Fruit fly (Drosophila melanogaster) whole organism, prepupa: Measurements from ENCODE around the gene CG10874.
A peak's percentile ranks its signal among the peaks of the same experiment; 100 is the strongest.

ENCODE experiments used
- CG10669 ChIP-seq: fragments of 200-800 bp; sonication (Bioruptor generic); optimal IDR thresholded peaks from 3 replicates; lab custom pipeline; 2018; ENCODE audit warnings: missing biosample characterization, mild to moderate bottlenecking, missing genetic modification characterization, moderate library complexity
- CG11762 ChIP-seq: fragments of 200-800 bp; sonication (Bioruptor generic); optimal IDR thresholded peaks from 3 replicates; lab custom pipeline; 2016; ENCODE audit warnings: missing biosample characterization, missing genetic modification characterization; ENCODE audit not compliant: insufficient read depth
- CG15336 ChIP-seq: fragments of 200-800 bp; sonication (Bioruptor generic); IDR thresholded peaks from 2 replicates; pipeline ENCODE4 v1.3.6; 2022; ENCODE audit warnings: missing biosample characterization, missing genetic modification characterization
- CG1621 ChIP-seq: fragments of 200-800 bp; sonication (Bioruptor generic); optimal IDR thresholded peaks from 3 replicates; lab custom pipeline; 2018; ENCODE audit warnings: missing biosample characterization, mild to moderate bottlenecking, missing genetic modification characterization
- CG16779 ChIP-seq: fragments of 200-800 bp; sonication (Bioruptor generic); optimal IDR thresholded peaks from 3 replicates; lab custom pipeline; 2017; ENCODE audit warnings: missing biosample characterization, mild to moderate bottlenecking, missing genetic modification characterization
- CG31627 ChIP-seq: fragments of 200-800 bp; sonication (Bioruptor generic); optimal IDR thresholded peaks from 3 replicates; lab custom pipeline; 2016; ENCODE audit warnings: missing biosample characterization, missing genetic modification characterization
- CG32006 ChIP-seq: fragments of 200-800 bp; sonication (Bioruptor generic); optimal IDR thresholded peaks from 3 replicates; lab custom pipeline; 2017; ENCODE audit warnings: missing biosample characterization, mild to moderate bottlenecking, missing genetic modification characterization
- CG3919 ChIP-seq: fragments of 200-800 bp; sonication (Bioruptor generic); optimal IDR thresholded peaks from 3 replicates; lab custom pipeline; 2016; ENCODE audit warnings: missing biosample characterization, missing genetic modification characterization
- CG4318 ChIP-seq: fragments of 200-800 bp; sonication (Bioruptor generic); optimal IDR thresholded peaks from 3 replicates; lab custom pipeline; 2017; ENCODE audit warnings: missing biosample characterization, mild to moderate bottlenecking, missing genetic modification characterization
- CG6163 ChIP-seq: fragments of 200-800 bp; sonication (Bioruptor generic); IDR thresholded peaks from 3 replicates; pipeline ENCODE4 v1.3.6; 2022; ENCODE audit warnings: missing biosample characterization, missing genetic modification characterization
- CG6276 ChIP-seq: fragments of 200-800 bp; sonication (Bioruptor generic); optimal IDR thresholded peaks from 2 replicates; lab custom pipeline; 2017; ENCODE audit warnings: missing biosample characterization, mild to moderate bottlenecking, missing genetic modification characterization
- CG6792 ChIP-seq: fragments of 200-800 bp; sonication (Bioruptor generic); optimal IDR thresholded peaks from 3 replicates; lab custom pipeline; 2016; ENCODE audit warnings: missing biosample characterization, missing genetic modification characterization
- CG6808 ChIP-seq: fragments of 200-800 bp; sonication (Bioruptor generic); optimal IDR thresholded peaks from 3 replicates; lab custom pipeline; 2017; ENCODE audit warnings: missing biosample characterization, missing genetic modification characterization, mild to moderate bottlenecking, moderate library complexity, missing genetic modification reagents
- CG6854 ChIP-seq: fragments of 200-800 bp; sonication (Bioruptor generic); optimal IDR thresholded peaks from 2 replicates; lab custom pipeline; 2017; ENCODE audit warnings: missing biosample characterization, mild to moderate bottlenecking, missing genetic modification characterization
- CG7368 ChIP-seq: fragments of 200-800 bp; sonication (Bioruptor generic); optimal IDR thresholded peaks from 3 replicates; lab custom pipeline; 2016; ENCODE audit warnings: missing biosample characterization, missing genetic modification characterization
- CG8119 ChIP-seq: fragments of 200-800 bp; sonication (Bioruptor generic); IDR thresholded peaks from 3 replicates; pipeline ENCODE4 v1.3.6; 2022; ENCODE audit warnings: missing biosample characterization, missing genetic modification characterization
- CG8319 ChIP-seq: fragments of 200-800 bp; sonication (Bioruptor generic); optimal IDR thresholded peaks from 3 replicates; lab custom pipeline; 2016; ENCODE audit warnings: missing biosample characterization, missing genetic modification characterization
- CG8632 ChIP-seq: fragments of 200-800 bp; sonication (Bioruptor generic); optimal IDR thresholded peaks from 3 replicates; lab custom pipeline; 2016; ENCODE audit warnings: missing biosample characterization, missing genetic modification characterization
- CG9139 ChIP-seq: fragments of 200-800 bp; sonication (Bioruptor generic); optimal IDR thresholded peaks from 3 replicates; lab custom pipeline; 2017; ENCODE audit warnings: missing biosample characterization, mild to moderate bottlenecking, missing genetic modification characterization
- Eip75B ChIP-seq: fragments of 200-800 bp; sonication (Bioruptor generic); optimal IDR thresholded peaks from 3 replicates; lab custom pipeline; 2016; ENCODE audit warnings: missing biosample characterization, missing genetic modification characterization
- Eip78C ChIP-seq: fragments of 200-800 bp; sonication (Bioruptor generic); peaks from one replicate; lab custom pipeline; 2016; ENCODE audit warnings: missing biosample characterization, missing genetic modification characterization
- Ets21C ChIP-seq: fragments of 200-800 bp; sonication (Bioruptor generic); optimal IDR thresholded peaks from 3 replicates; lab custom pipeline; 2016; ENCODE audit warnings: missing biosample characterization, missing genetic modification characterization
- Ets96B ChIP-seq: fragments of 200-800 bp; optimal IDR thresholded peaks from 2 replicates; lab custom pipeline; 2019; ENCODE audit warnings: missing biosample characterization, mild to moderate bottlenecking, missing genetic modification characterization, moderate library complexity
- Gug ChIP-seq: fragments of 200-800 bp; sonication (Bioruptor generic); IDR thresholded peaks from 2 replicates; pipeline ENCODE4 v1.3.6; 2022; ENCODE audit warnings: missing biosample characterization, missing genetic modification characterization
- Hr39 ChIP-seq: fragments of 200-800 bp; sonication (Bioruptor generic); optimal IDR thresholded peaks from 2 replicates; lab custom pipeline; 2016; ENCODE audit warnings: missing biosample characterization, missing genetic modification characterization
- Lpt ChIP-seq: fragments of 200-800 bp; sonication (Bioruptor generic); optimal IDR thresholded peaks from 3 replicates; lab custom pipeline; 2016; ENCODE audit warnings: missing biosample characterization, missing genetic modification characterization
- Met ChIP-seq: fragments of 200-800 bp; sonication (Bioruptor generic); optimal IDR thresholded peaks from 3 replicates; lab custom pipeline; 2016; ENCODE audit warnings: missing biosample characterization, missing genetic modification characterization
- OdsH ChIP-seq: fragments of 200-800 bp; sonication (Bioruptor generic); optimal IDR thresholded peaks from 3 replicates; lab custom pipeline; 2016; ENCODE audit warnings: missing biosample characterization, missing genetic modification characterization
- Smox ChIP-seq: fragments of 200-800 bp; sonication (Bioruptor generic); optimal IDR thresholded peaks from 3 replicates; lab custom pipeline; 2016; ENCODE audit warnings: missing biosample characterization, missing genetic modification characterization
- acj6 ChIP-seq: fragments of 200-800 bp; sonication (Bioruptor generic); optimal IDR thresholded peaks from 3 replicates; lab custom pipeline; 2016; ENCODE audit warnings: missing biosample characterization, missing genetic modification characterization
- cyc ChIP-seq: fragments of 200-800 bp; sonication (Bioruptor generic); optimal IDR thresholded peaks from 3 replicates; lab custom pipeline; 2016; ENCODE audit warnings: missing biosample characterization, missing genetic modification characterization
- dac ChIP-seq: fragments of 200-800 bp; sonication (Bioruptor generic); optimal IDR thresholded peaks from 2 replicates; lab custom pipeline; 2017; ENCODE audit warnings: missing biosample characterization, mild to moderate bottlenecking, missing genetic modification characterization
- eg ChIP-seq: fragments of 200-800 bp; sonication (Bioruptor generic); IDR thresholded peaks from 3 replicates; pipeline ENCODE4 v1.3.6; 2022; ENCODE audit warnings: missing biosample characterization, missing genetic modification characterization
- esn ChIP-seq: fragments of 200-800 bp; sonication (Bioruptor generic); optimal IDR thresholded peaks from 2 replicates; lab custom pipeline; 2016; ENCODE audit warnings: missing biosample characterization, mild to moderate bottlenecking, missing genetic modification characterization, moderate library complexity
- fd59A ChIP-seq: fragments of 200-800 bp; sonication (Bioruptor generic); optimal IDR thresholded peaks from 2 replicates; lab custom pipeline; 2017; ENCODE audit warnings: missing biosample characterization, mild to moderate bottlenecking, missing genetic modification characterization, missing genetic modification reagents
- lz ChIP-seq: fragments of 200-800 bp; sonication (Bioruptor generic); optimal IDR thresholded peaks from 3 replicates; lab custom pipeline; 2016; ENCODE audit warnings: missing biosample characterization, missing genetic modification characterization
- net ChIP-seq: fragments of 200-800 bp; sonication (Bioruptor generic); optimal IDR thresholded peaks from 3 replicates; lab custom pipeline; 2016; ENCODE audit warnings: missing biosample characterization, missing genetic modification characterization
- salr ChIP-seq, 2 experiments: fragments of 200-800 bp; sonication (Bioruptor generic); optimal IDR thresholded peaks; 3 replicates each; lab custom pipeline; 2016 to 2018; ENCODE audit warnings: missing biosample characterization in 2 of 2, missing genetic modification characterization in 2 of 2, mild to moderate bottlenecking in 1 of 2
- ss ChIP-seq, 2 experiments: fragments of 200-800 bp; sonication (Bioruptor generic); optimal IDR thresholded peaks; 2 replicates in 1 of 2; 3 replicates in 1 of 2; lab custom pipeline; 2017 to 2018; ENCODE audit warnings: mild to moderate bottlenecking in 2 of 2, missing biosample characterization in 2 of 2, missing genetic modification characterization in 2 of 2, moderate library complexity in 1 of 2
- svp ChIP-seq: fragments of 200-800 bp; sonication (Bioruptor generic); peaks from one replicate; lab custom pipeline; 2016; ENCODE audit warnings: missing biosample characterization, missing genetic modification characterization
- topi ChIP-seq: fragments of 200-800 bp; sonication (Bioruptor generic); optimal IDR thresholded peaks from 3 replicates; lab custom pipeline; 2016; ENCODE audit warnings: missing biosample characterization, missing genetic modification characterization
- vri ChIP-seq: fragments of 200-800 bp; sonication (Bioruptor generic); optimal IDR thresholded peaks from 3 replicates; lab custom pipeline; 2016; ENCODE audit warnings: missing biosample characterization, mild to moderate bottlenecking, missing genetic modification characterization

The CG10874 gene

dm6 chr2L:2182735-2183340 is 9.3 kb downstream of the CG10874 start (continued):
- no peak for TF ChIP-seq vri (GFP tag; lab: Kevin White, UChicago)
- no peak for TF ChIP-seq CG8319 (GFP tag; lab: Kevin White, UChicago)
- TF ChIP-seq CG32006 (GFP tag; lab: Kevin White, UChicago), result peak; percentile 57
- TF ChIP-seq Met (GFP tag; lab: Kevin White, UChicago), result no peak
- peak; percentile 61 to 76 for TF ChIP-seq salr (GFP tag; optimal IDR thresholded peaks at IDR 0.05; lab: Kevin White, UChicago)
- no peak for TF ChIP-seq cyc (GFP tag; lab: Kevin White, UChicago)
- TF ChIP-seq CG10669 (GFP tag; lab: Kevin White, UChicago), result peak; percentile 80
- TF ChIP-seq dac, result peak; percentile 7

dm6 chr2L:2181971-2182643 is 10.1 kb downstream of the CG10874 start:
- TF ChIP-seq Ets21C (GFP tag; lab: Kevin White, UChicago), result peak; percentile 11
- TF ChIP-seq Smox (GFP tag; lab: Kevin White, UChicago), result peak; percentile 11
- peak; percentile 20 for TF ChIP-seq vri (GFP tag; lab: Kevin White, UChicago)
- no peak for TF ChIP-seq CG1621 (tag; lab: Kevin White, UChicago)
- TF ChIP-seq Eip75B (GFP tag; lab: Kevin White, UChicago), result peak; percentile 9
- TF ChIP-seq svp, result peak; percentile 69
- peak; percentile 21 for TF ChIP-seq CG31627 (GFP tag; lab: Kevin White, UChicago)
- no peak for TF ChIP-seq CG7368 (GFP tag; lab: Kevin White, UChicago)
- no peak for TF ChIP-seq CG4318 (GFP tag; lab: Kevin White, UChicago)
- peak in 1 of 2 experiments; percentile 60 for TF ChIP-seq ss (GFP tag; optimal IDR thresholded peaks at IDR 0.05; lab: Kevin White, UChicago)
- peak; percentile 41 for TF ChIP-seq Eip78C (GFP tag; lab: Kevin White, UChicago)
- peak; percentile 4 for TF ChIP-seq CG6792 (GFP tag; lab: Kevin White, UChicago)
- TF ChIP-seq CG11762 (GFP tag; lab: Kevin White, UChicago), result no peak
- no peak for TF ChIP-seq OdsH
- TF ChIP-seq Hr39, result peak; percentile 8
- peak; percentile 6 for TF ChIP-seq Met (GFP tag; lab: Kevin White, UChicago)
- TF ChIP-seq lz (GFP tag; lab: Kevin White, UChicago), result peak; percentile 6
- peak; percentile 48 for TF ChIP-seq esn
- no peak for TF ChIP-seq CG16779
- no peak for TF ChIP-seq Lpt (GFP tag; lab: Kevin White, UChicago)
- TF ChIP-seq, all 60 proteins: peak for 13

dm6 chr2L:2180665-2181064 is 11.5 kb downstream of the CG10874 start:
- no peak for TF ChIP-seq CG1621 (tag; lab: Kevin White, UChicago)
- TF ChIP-seq fd59A (GFP tag; lab: Kevin White, UChicago), result no peak
- TF ChIP-seq CG3919, result no peak
- no peak for TF ChIP-seq CG8632 (GFP tag; lab: Kevin White, UChicago)
- no peak for TF ChIP-seq CG15336 (GFP tag; lab: Robert Waterston, UW)
- TF ChIP-seq lz (GFP tag; lab: Kevin White, UChicago), result no peak
- no peak for TF ChIP-seq Ets96B
- no peak for TF ChIP-seq CG6276 (GFP tag; lab: Kevin White, UChicago)
- TF ChIP-seq topi, result no peak
- no peak for TF ChIP-seq Met (GFP tag; lab: Kevin White, UChicago)
- no peak for TF ChIP-seq Ets21C (GFP tag; lab: Kevin White, UChicago)
- TF ChIP-seq dac, result no peak
- no peak for TF ChIP-seq svp
- TF ChIP-seq CG8119, result no peak

dm6 chr2L:2180120-2180539 is 12.1 kb downstream of the CG10874 start:
- peak; percentile 82 for TF ChIP-seq fd59A (GFP tag; lab: Kevin White, UChicago)
- TF ChIP-seq CG1621 (tag; lab: Kevin White, UChicago), result peak; percentile 84
- TF ChIP-seq CG10669 (GFP tag; lab: Kevin White, UChicago), result peak; percentile 83
- TF ChIP-seq Ets96B, result peak; percentile 89
- peak; percentile 81 for TF ChIP-seq esn
- TF ChIP-seq CG8119, result peak; percentile 91
- peak; percentile 71 for TF ChIP-seq CG9139 (GFP tag; lab: Kevin White, UChicago)
- TF ChIP-seq CG6163 (GFP tag; lab: Robert Waterston, UW), result peak; percentile 94
- TF ChIP-seq acj6 (GFP tag; lab: Kevin White, UChicago), result peak; percentile 84
- TF ChIP-seq Eip78C (GFP tag; lab: Kevin White, UChicago), result peak; percentile 96
- TF ChIP-seq CG6854 (GFP tag; lab: Kevin White, UChicago), result peak; percentile 68
- peak; percentile 71 for TF ChIP-seq CG11762 (GFP tag; lab: Kevin White, UChicago)
- peak; percentile 88 for TF ChIP-seq CG3919
- TF ChIP-seq Gug (GFP tag; lab: Robert Waterston, UW), result peak; percentile 78
- peak; percentile 66 to 77 for TF ChIP-seq salr (GFP tag; optimal IDR thresholded peaks at IDR 0.05; lab: Kevin White, UChicago)
- TF ChIP-seq CG6808 (GFP tag; lab: Kevin White, UChicago), result peak; percentile 85
- peak; percentile 79 for TF ChIP-seq cyc (GFP tag; lab: Kevin White, UChicago)
- TF ChIP-seq CG6276 (GFP tag; lab: Kevin White, UChicago), result peak; percentile 84
- peak; percentile 92 for TF ChIP-seq eg (GFP tag; lab: Robert Waterston, UW)
- TF ChIP-seq net (GFP tag; lab: Kevin White, UChicago), result peak; percentile 83
